Worm (Caenorhabditis elegans) whole organism, L2 larva: Measurements from ENCODE around the gene mrpl-32.

Source experiments
- C34F6.9 ChIP-seq: fragments of 150-350 bp; optimal IDR thresholded peaks from 2 replicates; lab custom pipeline; 2014; ENCODE audit warnings: missing biosample characterization, missing genetic modification characterization
- F13H6.1 ChIP-seq: sonication (generic microtip); optimal IDR thresholded peaks from 2 replicates; lab custom pipeline; 2016; ENCODE audit warnings: missing genetic modification characterization, missing compliant biosample characterization
- R02D3.7 ChIP-seq: fragments of 150-350 bp; optimal IDR thresholded peaks from 2 replicates; lab custom pipeline; 2014; ENCODE audit warnings: missing biosample characterization, missing genetic modification characterization
- Y55F3AM.14 ChIP-seq: fragments of 200-800 bp; sonication (Bioruptor generic); optimal IDR thresholded peaks from 2 replicates; lab custom pipeline; 2018; ENCODE audit warnings: mild to moderate bottlenecking, missing genetic modification characterization, missing compliant biosample characterization
- ZK546.5 ChIP-seq: sonication (generic microtip); optimal IDR thresholded peaks from 2 replicates; lab custom pipeline; 2017; ENCODE audit warnings: missing biosample characterization, missing genetic modification characterization
- alr-1 ChIP-seq: fragments of 150-350 bp; optimal IDR thresholded peaks from 2 replicates; lab custom pipeline; 2014; ENCODE audit warnings: missing biosample characterization, missing genetic modification characterization
- aly-2 ChIP-seq: fragments of 150-350 bp; optimal IDR thresholded peaks from 2 replicates; lab custom pipeline; 2014; ENCODE audit warnings: missing biosample characterization, missing genetic modification characterization
- ama-1 ChIP-seq: fragments of 150-350 bp; optimal IDR thresholded peaks from 2 replicates; lab custom pipeline; 2018; ENCODE audit warnings: inconsistent platforms
- blmp-1 ChIP-seq: sonication (generic microtip); optimal IDR thresholded peaks from 2 replicates; lab custom pipeline; 2017; ENCODE audit warnings: missing genetic modification characterization, mild to moderate bottlenecking, missing compliant biosample characterization, antibody characterized with exemption, moderate library complexity; ENCODE audit not compliant: insufficient read depth
- ceh-16 ChIP-seq: fragments of 150-350 bp; optimal IDR thresholded peaks from 2 replicates; lab custom pipeline; 2014; ENCODE audit warnings: missing biosample characterization, missing genetic modification characterization
- ceh-82 ChIP-seq: fragments of 150-350 bp; optimal IDR thresholded peaks from 2 replicates; lab custom pipeline; 2014; ENCODE audit warnings: missing biosample characterization, missing genetic modification characterization
- crh-2 ChIP-seq: sonication (generic microtip); optimal IDR thresholded peaks from 2 replicates; lab custom pipeline; 2017; ENCODE audit warnings: missing biosample characterization, missing genetic modification characterization
- dmd-4 ChIP-seq: sonication (generic microtip); optimal IDR thresholded peaks from 2 replicates; lab custom pipeline; 2017; ENCODE audit warnings: missing biosample characterization, missing genetic modification characterization
- egl-27 ChIP-seq: sonication (generic microtip); optimal IDR thresholded peaks from 3 replicates; lab custom pipeline; 2017; ENCODE audit warnings: missing biosample characterization, missing genetic modification reagents, missing genetic modification characterization
- elt-1 ChIP-seq: fragments of 150-350 bp; optimal IDR thresholded peaks from 2 replicates; lab custom pipeline; 2014; ENCODE audit warnings: missing biosample characterization, missing genetic modification characterization
- elt-3 ChIP-seq: sonication (generic microtip); optimal IDR thresholded peaks from 2 replicates; lab custom pipeline; 2017; ENCODE audit warnings: missing biosample characterization, missing genetic modification characterization
- fos-1 ChIP-seq: fragments of 150-350 bp; optimal IDR thresholded peaks from 2 replicates; lab custom pipeline; 2014; ENCODE audit warnings: missing biosample characterization, missing genetic modification characterization
- gmeb-1 ChIP-seq: fragments of 150-350 bp; optimal IDR thresholded peaks from 2 replicates; lab custom pipeline; 2014; ENCODE audit warnings: missing biosample characterization, missing genetic modification characterization
- lin-11 ChIP-seq: fragments of 150-350 bp; sonication (generic microtip); optimal IDR thresholded peaks from 2 replicates; lab custom pipeline; 2014; ENCODE audit warnings: missing biosample characterization, missing genetic modification characterization, inconsistent platforms, mixed read lengths
- lin-13 ChIP-seq: fragments of 150-350 bp; optimal IDR thresholded peaks from 2 replicates; lab custom pipeline; 2014; ENCODE audit warnings: missing biosample characterization, missing genetic modification reagents, missing genetic modification characterization
- lin-39 ChIP-seq: fragments of 150-350 bp; optimal IDR thresholded peaks from 2 replicates; lab custom pipeline; 2014; ENCODE audit warnings: missing biosample characterization, missing genetic modification reagents, missing genetic modification characterization
- lsy-2 ChIP-seq, 2 experiments: fragments of 150-350 bp in 1 of 2; sonication (generic microtip) in 1 of 2; optimal IDR thresholded peaks; 2 replicates each; lab custom pipeline; 2014 to 2017; ENCODE audit warnings: missing biosample characterization in 2 of 2, missing genetic modification characterization in 2 of 2
- mab-5 ChIP-seq: fragments of 150-350 bp; optimal IDR thresholded peaks from 2 replicates; lab custom pipeline; 2014; ENCODE audit warnings: missing biosample characterization, missing genetic modification characterization
- mbf-1 ChIP-seq: sonication (generic microtip); optimal IDR thresholded peaks from 2 replicates; lab custom pipeline; 2017; ENCODE audit warnings: missing biosample characterization, missing genetic modification characterization
- mdl-1 ChIP-seq, 2 experiments: fragments of 150-350 bp in 1 of 2; sonication (generic microtip) in 1 of 2; optimal IDR thresholded peaks; 2 replicates each; lab custom pipeline; 2017; ENCODE audit warnings: missing biosample characterization in 2 of 2, missing genetic modification characterization in 2 of 2
- nhr-10 ChIP-seq: sonication (generic microtip); optimal IDR thresholded peaks from 2 replicates; lab custom pipeline; 2017; ENCODE audit warnings: missing biosample characterization, missing genetic modification characterization
- nhr-11 ChIP-seq: fragments of 150-350 bp; optimal IDR thresholded peaks from 2 replicates; lab custom pipeline; 2014; ENCODE audit warnings: missing biosample characterization, missing genetic modification characterization
- nhr-12 ChIP-seq: fragments of 150-350 bp; optimal IDR thresholded peaks from 2 replicates; lab custom pipeline; 2014; ENCODE audit warnings: missing biosample characterization, missing genetic modification characterization
- nhr-129 ChIP-seq: fragments of 150-350 bp; optimal IDR thresholded peaks from 2 replicates; lab custom pipeline; 2014; ENCODE audit warnings: missing biosample characterization, missing genetic modification characterization
- nhr-21 ChIP-seq: fragments of 150-350 bp; optimal IDR thresholded peaks from 2 replicates; lab custom pipeline; 2014; ENCODE audit warnings: missing biosample characterization, missing genetic modification characterization
- nhr-23 ChIP-seq: fragments of 150-350 bp; optimal IDR thresholded peaks from 2 replicates; lab custom pipeline; 2014; ENCODE audit warnings: missing biosample characterization, missing genetic modification reagents, missing genetic modification characterization
- nhr-237 ChIP-seq: fragments of 150-350 bp; optimal IDR thresholded peaks from 2 replicates; lab custom pipeline; 2014; ENCODE audit warnings: missing biosample characterization, missing genetic modification characterization
- nhr-25 ChIP-seq: fragments of 150-350 bp; sonication (generic microtip); optimal IDR thresholded peaks from 3 replicates; lab custom pipeline; 2014; ENCODE audit warnings: missing biosample characterization, missing genetic modification characterization
- nhr-6 ChIP-seq: fragments of 150-350 bp; optimal IDR thresholded peaks from 2 replicates; lab custom pipeline; 2014; ENCODE audit warnings: missing biosample characterization, missing genetic modification characterization
- nhr-77 ChIP-seq: fragments of 150-350 bp; optimal IDR thresholded peaks from 2 replicates; lab custom pipeline; 2014; ENCODE audit warnings: missing biosample characterization, missing genetic modification characterization
- peb-1 ChIP-seq: fragments of 150-350 bp; optimal IDR thresholded peaks from 2 replicates; lab custom pipeline; 2014; ENCODE audit warnings: missing biosample characterization, missing genetic modification characterization
- sem-4 ChIP-seq: fragments of 150-350 bp; optimal IDR thresholded peaks from 2 replicates; lab custom pipeline; 2014; ENCODE audit warnings: missing biosample characterization, missing genetic modification reagents, missing genetic modification characterization
- skn-1 ChIP-seq: sonication (generic microtip); optimal IDR thresholded peaks from 2 replicates; lab custom pipeline; 2017; ENCODE audit warnings: missing biosample characterization, missing genetic modification characterization
- sma-3 ChIP-seq: sonication (generic microtip); optimal IDR thresholded peaks from 2 replicates; lab custom pipeline; 2016; ENCODE audit warnings: missing genetic modification reagents, missing genetic modification characterization, missing compliant biosample characterization
- sma-9 ChIP-seq, 2 experiments: fragments of 150-350 bp in 1 of 2; sonication (generic microtip) in 1 of 2; optimal IDR thresholded peaks; 2 replicates each; lab custom pipeline; 2014 to 2016; ENCODE audit warnings: missing genetic modification characterization in 2 of 2, mild to moderate bottlenecking in 1 of 2, missing biosample characterization in 1 of 2, missing compliant biosample characterization in 1 of 2, missing genetic modification reagents in 1 of 2, moderate library complexity in 1 of 2
- snpc-4 ChIP-seq: fragments of 150-350 bp; optimal IDR thresholded peaks from 2 replicates; lab custom pipeline; 2014; ENCODE audit warnings: missing biosample characterization, missing genetic modification characterization
- unc-39 ChIP-seq: fragments of 150-350 bp; optimal IDR thresholded peaks from 2 replicates; lab custom pipeline; 2014; ENCODE audit warnings: missing biosample characterization, missing genetic modification characterization
- unc-55 ChIP-seq: fragments of 150-350 bp; sonication (generic microtip); optimal IDR thresholded peaks from 3 replicates; lab custom pipeline; 2014; ENCODE audit warnings: missing biosample characterization, missing genetic modification reagents, missing genetic modification characterization
- unc-62 ChIP-seq: fragments of 150-350 bp; optimal IDR thresholded peaks from 2 replicates; lab custom pipeline; 2014; ENCODE audit warnings: missing biosample characterization, missing genetic modification reagents, missing genetic modification characterization
- zag-1 ChIP-seq: fragments of 150-350 bp; optimal IDR thresholded peaks from 2 replicates; lab custom pipeline; 2014; ENCODE audit warnings: missing biosample characterization, missing genetic modification characterization
- ztf-1 ChIP-seq: fragments of 200-800 bp; sonication (Bioruptor generic); conservative IDR thresholded peaks from 2 replicates; pipeline ENCODE4 v1.3.6; 2022; ENCODE audit warnings: missing genetic modification characterization, missing compliant biosample characterization
- ztf-11 ChIP-seq: sonication (generic microtip); optimal IDR thresholded peaks from 2 replicates; lab custom pipeline; 2017; ENCODE audit warnings: missing biosample characterization, missing genetic modification characterization
- ztf-4 ChIP-seq: fragments of 150-350 bp; optimal IDR thresholded peaks from 2 replicates; lab custom pipeline; 2014; ENCODE audit warnings: missing biosample characterization, missing genetic modification characterization

The mrpl-32 gene

DNA sequence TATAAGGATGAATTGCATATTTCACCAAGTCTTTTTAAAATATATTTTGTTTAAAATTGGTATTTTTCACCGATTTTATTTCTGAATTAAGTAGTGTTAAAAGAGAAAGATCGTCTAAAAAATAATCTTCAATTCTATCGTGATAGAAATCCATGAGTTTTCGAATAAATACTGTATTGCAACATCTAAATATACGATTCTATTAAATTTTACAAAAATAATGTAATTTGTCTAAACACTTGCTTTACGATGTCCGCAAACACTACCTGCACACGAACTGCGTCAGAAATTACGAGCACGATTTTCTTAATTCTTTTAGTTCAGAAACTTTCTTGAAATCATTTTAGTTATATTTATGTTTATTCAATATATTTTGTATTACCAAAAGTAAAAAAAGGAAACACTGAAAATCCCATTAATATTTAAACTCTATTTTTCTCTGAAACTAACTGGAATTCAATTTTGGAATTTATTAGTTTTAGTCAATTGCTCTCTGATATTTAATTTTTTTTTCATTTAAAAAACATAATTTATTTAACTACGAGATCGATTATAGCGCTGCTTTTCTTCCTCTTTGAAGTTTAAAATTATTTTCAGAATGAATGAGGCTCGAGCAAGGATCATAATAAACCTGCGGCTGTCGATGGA lies at the start of gene mrpl-32:
Gene mrpl-32, plus strand, starts transcription at position 598 of the 648 bp plus-strand sequence.
- TF ChIP-seq nhr-237, result no peak
- TF ChIP-seq nhr-11, result no peak
- TF ChIP-seq C34F6.9 (tag; lab: Kevin White, UChicago), result peak; percentile 39
- peak; percentile 25 for TF ChIP-seq nhr-12 (tag; lab: Kevin White, UChicago)
- no peak for TF ChIP-seq sma-3 (GFP tag; lab: Kevin White, UChicago)
- TF ChIP-seq ztf-4 (tag; lab: Kevin White, UChicago), result peak; percentile 74
- TF ChIP-seq lin-13 (GFP tag; lab: Kevin White, UChicago), result peak; percentile 33
- TF ChIP-seq elt-1 (tag; lab: Kevin White, UChicago), result no peak
- TF ChIP-seq snpc-4 (tag; lab: Kevin White, UChicago), result no peak
- no peak for TF ChIP-seq nhr-6 (tag; lab: Kevin White, UChicago)
- TF ChIP-seq lin-39 (tag; lab: Kevin White, UChicago), result no peak
- no peak for TF ChIP-seq mab-5 (tag; lab: Kevin White, UChicago)
- TF ChIP-seq alr-1 (tag; lab: Kevin White, UChicago), result no peak
- peak; percentile 39 for TF ChIP-seq sem-4 (tag; lab: Kevin White, UChicago)
- TF ChIP-seq F13H6.1 (tag; lab: Kevin White, UChicago), result no peak
- TF ChIP-seq fos-1 (tag; lab: Kevin White, UChicago), result no peak
- TF ChIP-seq Y55F3AM.14, result no peak
- TF ChIP-seq nhr-77, result no peak
- no peak for TF ChIP-seq ZK546.5 (tag; lab: Kevin White, UChicago)
- TF ChIP-seq egl-27 (tag; lab: Kevin White, UChicago), result no peak
- peak; percentile 45 for TF ChIP-seq crh-2 (tag; lab: Kevin White, UChicago)
- TF ChIP-seq aly-2 (tag; lab: Kevin White, UChicago), result no peak
- TF ChIP-seq elt-3, result no peak
- no peak for TF ChIP-seq unc-39
- no peak for TF ChIP-seq ceh-16 (tag; lab: Kevin White, UChicago)
- no peak for TF ChIP-seq ztf-11
- no peak for TF ChIP-seq gmeb-1
- no peak for TF ChIP-seq peb-1 (tag; lab: Kevin White, UChicago)
- peak in 1 of 2 experiments; percentile 67 for TF ChIP-seq lsy-2 (tag; optimal IDR thresholded peaks at IDR 0.05; lab: Kevin White, UChicago)
- no peak for TF ChIP-seq nhr-25 (tag; lab: Kevin White, UChicago)
- TF ChIP-seq blmp-1 (tag; lab: Kevin White, UChicago), result no peak
- no peak for TF ChIP-seq dmd-4 (tag; lab: Kevin White, UChicago)
- no peak for TF ChIP-seq lin-11 (tag; lab: Kevin White, UChicago)
- no peak for TF ChIP-seq ztf-1 (GFP tag; lab: Robert Waterston, UW)
- TF ChIP-seq ama-1 (lab: Kevin White, UChicago), result peak; percentile 38
- TF ChIP-seq nhr-23 (tag; lab: Kevin White, UChicago), result no peak
- TF ChIP-seq skn-1, result peak; percentile 53
- no peak for TF ChIP-seq unc-55 (GFP tag; lab: Kevin White, UChicago)
- no peak for TF ChIP-seq mdl-1 (tag; optimal IDR thresholded peaks at IDR 0.05; lab: Kevin White, UChicago)
- no peak for TF ChIP-seq nhr-10 (tag; lab: Kevin White, UChicago)
- TF ChIP-seq nhr-129 (tag; lab: Kevin White, UChicago), result no peak
- TF ChIP-seq ceh-82 (tag; lab: Kevin White, UChicago), result no peak
- TF ChIP-seq R02D3.7, result no peak
- no peak for TF ChIP-seq zag-1 (tag; lab: Kevin White, UChicago)
- TF ChIP-seq mbf-1 (tag; lab: Kevin White, UChicago), result no peak
- no peak for TF ChIP-seq sma-9 (GFP tag; optimal IDR thresholded peaks at IDR 0.05; lab: Kevin White, UChicago)
- no peak for TF ChIP-seq sma-9 (tag; optimal IDR thresholded peaks at IDR 0.05; lab: Kevin White, UChicago)
- TF ChIP-seq unc-62 (GFP tag; lab: Kevin White, UChicago), result no peak
- no peak for TF ChIP-seq nhr-21 (tag; lab: Kevin White, UChicago)
- TF ChIP-seq, all 48 proteins: peak for 9
